Worm (Caenorhabditis elegans): ENCODE measurements around the gene mrps-21.

Gene mrps-21

ce11 chrIV:4659277-4659676, at the start of gene mrps-21:
Gene mrps-21 (minus strand): TSS chrIV:4659517.
- TF ChIP-seq C08G9.2 (tag; optimal IDR thresholded peaks at IDR 0.05) (no peak), pqm-1 (tag; optimal IDR thresholded peaks at IDR 0.05) (no peak), hlh-30 (tag; optimal IDR thresholded peaks at IDR 0.05; ENCODE audit: insufficient read depth) (no peak), eyg-1 (tag; optimal IDR thresholded peaks at IDR 0.05) (no peak), nhr-11 (tag; optimal IDR thresholded peaks at IDR 0.05) (no peak), K09A11.1 (tag; optimal IDR thresholded peaks at IDR 0.05; ENCODE audit: insufficient read depth) (no peak), ztf-16 (tag; optimal IDR thresholded peaks at IDR 0.05) (no peak), pha-2 (tag; optimal IDR thresholded peaks at IDR 0.05) (no peak), lim-6 (tag; optimal IDR thresholded peaks at IDR 0.05) (no peak), gmeb-2 (tag; optimal IDR thresholded peaks at IDR 0.05) (no peak)

- peak; percentile 73 for TF ChIP-seq nfya-1 (tag; optimal IDR thresholded peaks at IDR 0.05)
- no peak for TF ChIP-seq ceh-48 (tag; optimal IDR thresholded peaks at IDR 0.05)
Measured at ce11 chrIV:4705922-4706321, 46.6 kb upstream of the mrps-21 start.

- peak; percentile 69 for TF ChIP-seq ceh-31 (tag; optimal IDR thresholded peaks at IDR 0.05)
- TF ChIP-seq ref-2 (tag; optimal IDR thresholded peaks at IDR 0.05) = peak; percentile 20
- peak; percentile 58 for TF ChIP-seq ceh-18 (tag; optimal IDR thresholded peaks at IDR 0.05)
- peak; percentile 75 for TF ChIP-seq nfya-1 (tag; optimal IDR thresholded peaks at IDR 0.05)
- peak; percentile 16 for TF ChIP-seq rnt-1 (tag; optimal IDR thresholded peaks at IDR 0.05)
- TF ChIP-seq ceh-14 (tag; optimal IDR thresholded peaks at IDR 0.05) = peak; percentile 51
- peak; percentile 9 for TF ChIP-seq sdc-2 (tag; optimal IDR thresholded peaks at IDR 0.05)
- TF ChIP-seq ceh-19 (GFP tag; optimal IDR thresholded peaks at IDR 0.05) = no peak
- no peak for TF ChIP-seq F13H6.1 (tag; optimal IDR thresholded peaks at IDR 0.05)
- TF ChIP-seq tbx-2 (tag; optimal IDR thresholded peaks at IDR 0.05) = peak; percentile 51
- peak; percentile 40 for TF ChIP-seq C08G9.2 (tag; optimal IDR thresholded peaks at IDR 0.05)
Measured at ce11 chrIV:4705182-4705581, 45.9 kb upstream of the mrps-21 start.

- no peak for TF ChIP-seq che-1 (tag; optimal IDR thresholded peaks at IDR 0.05)
- TF ChIP-seq pha-4 (tag; optimal IDR thresholded peaks at IDR 0.05) = no peak
- no peak for TF ChIP-seq nfya-1 (tag; optimal IDR thresholded peaks at IDR 0.05)
- no peak for TF ChIP-seq unc-55 (GFP tag; optimal IDR thresholded peaks at IDR 0.05)
- no peak for TF ChIP-seq ama-1 (optimal IDR thresholded peaks at IDR 0.05)
- TF ChIP-seq pha-2 (tag; optimal IDR thresholded peaks at IDR 0.05) = no peak
- TF ChIP-seq zip-5 (tag; optimal IDR thresholded peaks at IDR 0.05) = no peak
- no peak for TF ChIP-seq T23F11.4 (GFP tag; optimal IDR thresholded peaks at IDR 0.05)
- TF ChIP-seq gmeb-2 (tag; optimal IDR thresholded peaks at IDR 0.05) = no peak
- TF ChIP-seq ceh-45 (GFP tag; IDR thresholded peaks at IDR 0.05) = no peak
- TF ChIP-seq syd-9 (tag; optimal IDR thresholded peaks at IDR 0.05) = no peak
Measured at ce11 chrIV:4703911-4704310, 44.6 kb upstream of the mrps-21 start, which contains the start of gene ogdh-1. Gene ogdh-1 (minus strand): TSS chrIV:4704011.

- TF ChIP-seq ceh-14 (tag; optimal IDR thresholded peaks at IDR 0.05) (peak; percentile 77), ref-2 (tag; optimal IDR thresholded peaks at IDR 0.05) (peak; percentile 59), dmd-4 (tag; optimal IDR thresholded peaks at IDR 0.05; ENCODE audit: borderline replicate concordance) (peak; percentile 59), zip-5 (tag; optimal IDR thresholded peaks at IDR 0.05) (peak; percentile 45), lim-6 (tag; optimal IDR thresholded peaks at IDR 0.05) (peak; percentile 49), tbx-7 (tag; optimal IDR thresholded peaks at IDR 0.05) (peak; percentile 12), elt-2 (tag; optimal IDR thresholded peaks at IDR 0.05) (peak; percentile 26), ceh-2 (tag; optimal IDR thresholded peaks at IDR 0.05) (peak; percentile 51), tbx-2 (tag; optimal IDR thresholded peaks at IDR 0.05) (peak; percentile 51), ceh-19 (GFP tag; optimal IDR thresholded peaks at IDR 0.05) (peak; percentile 11), ets-4 (tag; optimal IDR thresholded peaks at IDR 0.05) (peak; percentile 60), F13H6.1 (tag; optimal IDR thresholded peaks at IDR 0.05) (peak; percentile 51), fax-1 (tag; optimal IDR thresholded peaks at IDR 0.05) (peak; percentile 55), ceh-31 (tag; optimal IDR thresholded peaks at IDR 0.05) (peak; percentile 86), C08G9.2 (tag; optimal IDR thresholded peaks at IDR 0.05) (peak; percentile 73), rnt-1 (tag; optimal IDR thresholded peaks at IDR 0.05) (peak; percentile 25), ceh-34 (tag; optimal IDR thresholded peaks at IDR 0.05) (peak; percentile 16)
Measured at ce11 chrIV:4702077-4702476, 42.8 kb upstream of the mrps-21 start.

Measured in whole organism, late embryonic.